Worm (Caenorhabditis elegans): ENCODE measurements around the gene T04C12.9.

Gene T04C12.9

ce11 chrV:11012419-11012818 lies 50.6 kb downstream of the T04C12.9 start, which contains the start of gene C13G3.1:
Gene C13G3.1 (minus strand): TSS chrV:11012465.
- TF ChIP-seq dmd-4 (tag; optimal IDR thresholded peaks at IDR 0.05) (no peak), nhr-129 (tag; optimal IDR thresholded peaks at IDR 0.05) (no peak), mbf-1 (tag; optimal IDR thresholded peaks at IDR 0.05) (no peak), nhr-237 (tag; optimal IDR thresholded peaks at IDR 0.05) (no peak), lsy-2 (tag; optimal IDR thresholded peaks at IDR 0.05) (no peak), nhr-21 (tag; optimal IDR thresholded peaks at IDR 0.05) (no peak), nhr-25 (tag; optimal IDR thresholded peaks at IDR 0.05) (no peak), ceh-16 (tag; optimal IDR thresholded peaks at IDR 0.05) (no peak), ztf-11 (tag; optimal IDR thresholded peaks at IDR 0.05) (no peak), elt-1 (tag; optimal IDR thresholded peaks at IDR 0.05) (no peak), ama-1 (optimal IDR thresholded peaks at IDR 0.05) (no peak), unc-62 (GFP tag; optimal IDR thresholded peaks at IDR 0.05) (no peak), snpc-4 (tag; optimal IDR thresholded peaks at IDR 0.05) (no peak), unc-39 (tag; optimal IDR thresholded peaks at IDR 0.05) (no peak)
